Fruit fly (Drosophila melanogaster) whole organism, wandering third instar larva: ENCODE results near the gene CG6168.

Source experiments
- Abd-B ChIP-seq: fragments of >200 bp; optimal IDR thresholded peaks from 2 replicates; lab custom pipeline; 2017; ENCODE audit warnings: missing biosample characterization, missing genetic modification characterization
- Dfd ChIP-seq: fragments of >200 bp; optimal IDR thresholded peaks from 2 replicates; lab custom pipeline; 2017; ENCODE audit warnings: missing biosample characterization, missing genetic modification characterization
- OdsH ChIP-seq: fragments of 200-800 bp; sonication (Bioruptor generic); optimal IDR thresholded peaks from 2 replicates; lab custom pipeline; 2016; ENCODE audit warnings: missing biosample characterization, mild to moderate bottlenecking, missing genetic modification characterization
- ey ChIP-seq: fragments of 200-800 bp; sonication (Bioruptor generic); optimal IDR thresholded peaks from 2 replicates; lab custom pipeline; 2016; ENCODE audit warnings: missing biosample characterization, missing genetic modification characterization
- foxo ChIP-seq, 2 experiments: fragments of 200-800 bp; sonication (Bioruptor generic); optimal IDR thresholded peaks; 2 replicates in 1 of 2; 3 replicates in 1 of 2; lab custom pipeline; 2016 to 2017; ENCODE audit warnings: missing biosample characterization in 2 of 2, missing genetic modification characterization in 2 of 2
- fru ChIP-seq: fragments of 200-800 bp; sonication (Bioruptor generic); optimal IDR thresholded peaks from 3 replicates; lab custom pipeline; 2016; ENCODE audit warnings: missing biosample characterization, mild to moderate bottlenecking, missing genetic modification characterization
- h ChIP-seq: fragments of 200-800 bp; sonication (Bioruptor generic); optimal IDR thresholded peaks from 3 replicates; lab custom pipeline; 2016; ENCODE audit warnings: missing biosample characterization, mild to moderate bottlenecking, missing genetic modification characterization
- jim ChIP-seq: fragments of 175-275, 200-325 bp; sonication (Bioruptor generic); optimal IDR thresholded peaks from 2 replicates; lab custom pipeline; 2016; ENCODE audit warnings: missing biosample characterization, mild to moderate bottlenecking, missing genetic modification characterization
- pan ChIP-seq: fragments of >200 bp; optimal IDR thresholded peaks from 2 replicates; lab custom pipeline; 2017
- tai ChIP-seq: sonication (Bioruptor generic); optimal IDR thresholded peaks from 2 replicates; lab custom pipeline; 2016; ENCODE audit warnings: missing biosample characterization, missing genetic modification characterization

DNA sequence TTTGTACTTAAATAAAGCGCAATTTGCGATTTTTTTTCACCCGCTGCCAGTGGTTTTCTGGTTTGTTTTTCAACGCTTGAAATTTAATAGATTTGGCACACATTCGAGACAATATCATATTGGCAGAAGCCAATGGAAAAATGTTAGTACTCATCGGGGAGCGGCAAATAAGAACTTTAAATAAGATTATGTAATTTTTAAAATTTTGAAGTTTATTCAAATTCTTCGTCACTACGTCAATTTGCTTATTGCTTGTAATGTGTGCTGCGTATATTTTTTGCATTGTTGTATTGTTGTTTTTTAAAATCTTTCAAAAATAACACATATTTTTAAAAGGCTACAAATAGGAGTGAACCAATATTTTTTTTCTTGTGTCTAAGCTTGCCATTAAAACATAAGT is 25.5 kb upstream of the CG6168 start:
- TF ChIP-seq Dfd: no peak
- no peak for TF ChIP-seq Abd-B (GFP tag; lab: Kevin White, UChicago)
- TF ChIP-seq pan (lab: Kevin White, UChicago): no peak
- TF ChIP-seq jim (GFP tag; lab: Kevin White, UChicago): no peak
- no peak for TF ChIP-seq h (GFP tag; lab: Kevin White, UChicago)
- no peak for TF ChIP-seq fru (GFP tag; lab: Kevin White, UChicago)
- no peak for TF ChIP-seq tai (GFP tag; lab: Kevin White, UChicago)
- TF ChIP-seq foxo (GFP tag; optimal IDR thresholded peaks at IDR 0.05; lab: Kevin White, UChicago): no peak
- TF ChIP-seq ey (GFP tag; lab: Kevin White, UChicago): no peak
- no peak for TF ChIP-seq OdsH (GFP tag; lab: Kevin White, UChicago)
